Worm (Caenorhabditis elegans) whole organism, L4 larva: Measurements from ENCODE around the gene xbx-5.

Source experiments
- F49E8.2 ChIP-seq: sonication (generic microtip); optimal IDR thresholded peaks from 2 replicates; lab custom pipeline; 2016; ENCODE audit warnings: missing compliant biosample characterization, mild to moderate bottlenecking, missing genetic modification characterization, borderline replicate concordance
- Y5F2A.4 ChIP-seq: fragments of 200-800 bp; sonication (Bioruptor generic); optimal IDR thresholded peaks from 2 replicates; lab custom pipeline; 2018; ENCODE audit warnings: mild to moderate bottlenecking, missing genetic modification characterization, missing compliant biosample characterization
- Y75B8A.6 ChIP-seq: fragments of 200-800 bp; sonication (Bioruptor generic); IDR thresholded peaks from 2 replicates; pipeline ENCODE4 v1.3.6; 2022; ENCODE audit warnings: missing genetic modification reagents, missing genetic modification characterization, missing compliant biosample characterization
- aha-1 ChIP-seq: fragments of 150-350 bp; peaks from one replicate; lab custom pipeline; 2014; ENCODE audit warnings: missing biosample characterization, missing genetic modification characterization
- ama-1 ChIP-seq: fragments of 150-350 bp; optimal IDR thresholded peaks from 2 replicates; lab custom pipeline; 2014; ENCODE audit warnings: inconsistent platforms, mixed read lengths
- attf-4 ChIP-seq: sonication (generic microtip); optimal IDR thresholded peaks from 3 replicates; lab custom pipeline; 2017; ENCODE audit warnings: missing biosample characterization, missing genetic modification characterization
- ceh-32 ChIP-seq: sonication (generic microtip); optimal IDR thresholded peaks from 2 replicates; lab custom pipeline; 2016; ENCODE audit warnings: mild to moderate bottlenecking, missing genetic modification characterization, missing compliant biosample characterization; ENCODE audit not compliant: poor library complexity
- ceh-62 ChIP-seq: sonication (generic microtip); optimal IDR thresholded peaks from 2 replicates; lab custom pipeline; 2017; ENCODE audit warnings: missing biosample characterization, missing genetic modification characterization
- ceh-82 ChIP-seq: sonication (generic microtip); optimal IDR thresholded peaks from 2 replicates; lab custom pipeline; 2017; ENCODE audit warnings: missing biosample characterization, missing genetic modification characterization
- ctbp-1 ChIP-seq: fragments of 200-800 bp; sonication (Bioruptor generic); IDR thresholded peaks from 2 replicates; pipeline ENCODE4 v1.3.6; 2022; ENCODE audit warnings: missing genetic modification reagents, missing genetic modification characterization, missing compliant biosample characterization
- daf-16 ChIP-seq, 3 experiments: sonication (generic microtip); optimal IDR thresholded peaks; 2 replicates each; lab custom pipeline; 2016 to 2017; ENCODE audit warnings: missing genetic modification characterization in 3 of 3, missing genetic modification reagents in 3 of 3, mild to moderate bottlenecking in 2 of 3, missing compliant biosample characterization in 2 of 3, missing biosample characterization in 1 of 3, moderate library complexity in 1 of 3
- daf-8 ChIP-seq: fragments of 200-800 bp; sonication (Bioruptor generic); IDR thresholded peaks from 2 replicates; pipeline ENCODE4 v1.3.6; 2022; ENCODE audit warnings: missing genetic modification characterization, missing compliant biosample characterization
- dmd-6 ChIP-seq: fragments of 200-800 bp; sonication (Bioruptor generic); IDR thresholded peaks from 2 replicates; pipeline ENCODE4 v1.3.6; 2022; ENCODE audit warnings: missing genetic modification reagents, missing genetic modification characterization, missing compliant biosample characterization
- dve-1 ChIP-seq: sonication (generic microtip); optimal IDR thresholded peaks from 2 replicates; lab custom pipeline; 2017; ENCODE audit warnings: antibody characterized with exemption, mild to moderate bottlenecking, missing genetic modification characterization, missing compliant biosample characterization; ENCODE audit not compliant: insufficient read depth
- fos-1 ChIP-seq: fragments of 150-350 bp; optimal IDR thresholded peaks from 2 replicates; lab custom pipeline; 2014; ENCODE audit warnings: missing biosample characterization, missing genetic modification characterization
- hif-1 ChIP-seq, 2 experiments: sonication (generic microtip); optimal IDR thresholded peaks; 2 replicates each; lab custom pipeline; 2016 to 2017; ENCODE audit warnings: missing compliant biosample characterization in 2 of 2, missing genetic modification characterization in 2 of 2, missing genetic modification reagents in 2 of 2, missing genotype in 2 of 2, mild to moderate bottlenecking in 1 of 2
- hlh-11 ChIP-seq: fragments of 200-800 bp; sonication (Bioruptor generic); optimal IDR thresholded peaks from 2 replicates; lab custom pipeline; 2018; ENCODE audit warnings: mild to moderate bottlenecking, missing genetic modification characterization, missing compliant biosample characterization
- hlh-30 ChIP-seq: sonication (generic microtip); optimal IDR thresholded peaks from 2 replicates; lab custom pipeline; 2017; ENCODE audit warnings: antibody characterized with exemption, mild to moderate bottlenecking, missing genetic modification characterization, missing compliant biosample characterization; ENCODE audit not compliant: insufficient read depth
- madf-5 ChIP-seq, 2 experiments: fragments of 200-800 bp; sonication (Bioruptor generic); IDR thresholded peaks; 2 replicates each; pipeline ENCODE4 v1.3.6; 2022; ENCODE audit warnings: missing compliant biosample characterization in 2 of 2, missing genetic modification characterization in 2 of 2
- madf-9 ChIP-seq: fragments of 200-800 bp; sonication (Bioruptor generic); conservative IDR thresholded peaks from 2 replicates; pipeline ENCODE4 v1.3.6; 2022; ENCODE audit warnings: missing genetic modification reagents, missing genetic modification characterization, missing compliant biosample characterization
- mxl-3 ChIP-seq: fragments of 200-800 bp; sonication (Bioruptor generic); optimal IDR thresholded peaks from 2 replicates; lab custom pipeline; 2018; ENCODE audit warnings: mild to moderate bottlenecking, missing genetic modification characterization, missing compliant biosample characterization
- nhr-10 ChIP-seq: fragments of 150-350 bp; optimal IDR thresholded peaks from 2 replicates; lab custom pipeline; 2014; ENCODE audit warnings: missing biosample characterization, missing genetic modification characterization
- nhr-11 ChIP-seq: fragments of 150-350 bp; optimal IDR thresholded peaks from 2 replicates; lab custom pipeline; 2014; ENCODE audit warnings: missing biosample characterization, missing genetic modification characterization
- nhr-237 ChIP-seq: sonication (generic microtip); optimal IDR thresholded peaks from 2 replicates; lab custom pipeline; 2017; ENCODE audit warnings: missing biosample characterization, missing genetic modification characterization
- nhr-28 ChIP-seq: fragments of 150-350 bp; optimal IDR thresholded peaks from 2 replicates; lab custom pipeline; 2014; ENCODE audit warnings: missing biosample characterization, missing genetic modification characterization
- nhr-77 ChIP-seq: fragments of 150-350 bp; optimal IDR thresholded peaks from 2 replicates; lab custom pipeline; 2014; ENCODE audit warnings: missing biosample characterization, missing genetic modification characterization
- php-3 ChIP-seq: fragments of 200-800 bp; sonication (Bioruptor generic); IDR thresholded peaks from 2 replicates; pipeline ENCODE4 v1.3.6; 2022; ENCODE audit warnings: missing genetic modification reagents, missing genetic modification characterization, missing compliant biosample characterization
- pqm-1 ChIP-seq: sonication (generic microtip); optimal IDR thresholded peaks from 2 replicates; lab custom pipeline; 2017; ENCODE audit warnings: missing biosample characterization, missing genetic modification characterization
- set-16 ChIP-seq: fragments of 200-800 bp; sonication (Bioruptor generic); IDR thresholded peaks from 2 replicates; pipeline ENCODE4 v1.3.6; 2022; ENCODE audit warnings: missing genetic modification reagents, missing genetic modification characterization, missing compliant biosample characterization
- skn-1 ChIP-seq: fragments of 150-350 bp; optimal IDR thresholded peaks from 2 replicates; lab custom pipeline; 2014; ENCODE audit warnings: missing biosample characterization, missing genetic modification characterization
- snpc-1.2 ChIP-seq: fragments of 200-800 bp; sonication (Bioruptor generic); IDR thresholded peaks from 2 replicates; pipeline ENCODE4 v1.3.6; 2022; ENCODE audit warnings: missing genetic modification reagents, missing genetic modification characterization, missing compliant biosample characterization
- spr-1 ChIP-seq: sonication (generic microtip); optimal IDR thresholded peaks from 2 replicates; lab custom pipeline; 2016; ENCODE audit warnings: mild to moderate bottlenecking, missing genetic modification characterization, missing compliant biosample characterization
- spr-3 ChIP-seq: fragments of 200-800 bp; sonication (Bioruptor generic); optimal IDR thresholded peaks from 2 replicates; lab custom pipeline; 2018; ENCODE audit warnings: mild to moderate bottlenecking, missing genetic modification characterization, missing compliant biosample characterization
- tag-97 ChIP-seq: fragments of 200-800 bp; sonication (Bioruptor generic); IDR thresholded peaks from 2 replicates; pipeline ENCODE4 v1.3.6; 2022; ENCODE audit warnings: missing genetic modification characterization, missing compliant biosample characterization
- unc-39 ChIP-seq: sonication (generic microtip); optimal IDR thresholded peaks from 2 replicates; lab custom pipeline; 2017; ENCODE audit warnings: missing biosample characterization, missing genetic modification characterization
- unc-62 ChIP-seq, 3 experiments: fragments of 150-350 bp in 1 of 3; sonication (generic microtip); optimal IDR thresholded peaks in 2 of 3; peaks in 1 of 3; 1 replicate in 1 of 3; 2 replicates in 2 of 3; lab custom pipeline; 2014 to 2017; ENCODE audit warnings: missing biosample characterization in 3 of 3, missing genetic modification characterization in 3 of 3, missing genetic modification reagents in 3 of 3, missing genotype in 1 of 3
- zfp-3 ChIP-seq: fragments of 200-800 bp; sonication (Bioruptor generic); conservative IDR thresholded peaks from 2 replicates; pipeline ENCODE4 v1.3.6; 2022; ENCODE audit warnings: missing genetic modification reagents, missing genetic modification characterization, missing compliant biosample characterization
- ztf-11 ChIP-seq: fragments of 150-350 bp; optimal IDR thresholded peaks from 2 replicates; lab custom pipeline; 2014; ENCODE audit warnings: missing biosample characterization, missing genetic modification characterization

xbx-5 gene

DNA sequence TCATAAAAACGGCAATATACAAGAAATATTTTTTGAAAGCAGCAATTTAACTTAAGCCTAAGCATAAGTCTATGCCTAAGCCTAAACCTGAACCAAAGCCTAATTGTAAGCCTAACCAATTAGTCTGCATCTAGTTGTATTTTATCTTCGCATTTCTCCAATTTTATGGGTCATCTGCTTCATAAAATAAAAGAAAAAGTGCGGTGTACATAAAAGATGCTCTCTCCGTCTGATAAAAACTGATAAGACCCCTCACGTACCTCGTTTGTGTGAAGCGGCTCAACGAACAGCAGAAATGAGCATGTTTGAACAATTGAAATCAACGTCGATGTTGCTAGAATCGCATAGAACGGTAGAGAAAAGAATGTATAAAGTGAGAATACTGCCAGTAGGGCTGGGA is 19.2 kb downstream of the xbx-5 start:
- TF ChIP-seq pqm-1 (tag; lab: Kevin White, UChicago) (peak; percentile 81), snpc-1.2 (no peak), skn-1 (tag; lab: Kevin White, UChicago) (no peak), hif-1 (tag; optimal IDR thresholded peaks at IDR 0.05; lab: Kevin White, UChicago) (no peak), hlh-11 (peak; percentile 45), dve-1 (peak; percentile 57), nhr-28 (peak; percentile 34), ctbp-1 (no peak), madf-5 (GFP tag; IDR thresholded peaks at IDR 0.05; lab: Robert Waterston, UW) (no peak), dmd-6 (GFP tag; lab: Robert Waterston, UW) (0 out of 2 replicates have a peak, but pooled peaks have one; percentile 9), set-16 (GFP tag; lab: Robert Waterston, UW) (no peak), nhr-10 (tag; lab: Kevin White, UChicago) (no peak), tag-97 (GFP tag; lab: Robert Waterston, UW) (no peak), nhr-77 (tag; lab: Kevin White, UChicago) (no peak), php-3 (peak; percentile 66; the same call in 1 of the 2 replicates), madf-9 (GFP tag; lab: Robert Waterston, UW) (no peak), Y75B8A.6 (GFP tag; lab: Robert Waterston, UW) (no peak), spr-3 (GFP tag; lab: Kevin White, UChicago) (no peak), ceh-62 (no peak), daf-8 (no peak), F49E8.2 (tag; lab: Kevin White, UChicago) (no peak), daf-16 (GFP tag; optimal IDR thresholded peaks at IDR 0.05; lab: Kevin White, UChicago) (no peak), daf-16 (tag; optimal IDR thresholded peaks at IDR 0.05; lab: Kevin White, UChicago) (peak; percentile 21), ceh-32 (no peak), ztf-11 (tag; lab: Kevin White, UChicago) (no peak), nhr-237 (tag; lab: Kevin White, UChicago) (no peak), fos-1 (tag; lab: Kevin White, UChicago) (no peak), unc-62 (GFP tag; optimal IDR thresholded peaks at IDR 0.05 in 1 of 2; lab: Kevin White, UChicago) (no peak), unc-62 (tag; optimal IDR thresholded peaks at IDR 0.05; lab: Kevin White, UChicago) (no peak)
- TF ChIP-seq, all 104 proteins: peak for 7

DNA sequence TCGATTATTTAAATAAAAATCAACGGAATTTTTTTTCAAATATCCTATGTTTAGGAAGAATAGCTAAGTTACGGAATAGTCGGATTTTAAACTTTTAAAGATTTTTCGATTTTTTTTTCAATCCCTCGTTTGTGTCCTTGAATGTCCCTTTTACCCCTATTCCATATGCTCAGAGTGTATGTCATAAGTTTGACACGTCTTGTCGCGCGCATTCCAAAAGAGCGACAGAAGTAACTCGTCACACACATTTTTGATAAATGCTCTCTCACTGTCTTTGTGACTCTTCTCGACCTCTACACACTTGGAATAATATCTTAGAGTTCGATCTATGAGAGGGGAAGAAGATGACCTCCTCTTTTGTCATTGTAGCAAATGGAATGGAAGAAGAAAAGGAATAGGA is 20.4 kb downstream of the xbx-5 start:
- TF ChIP-seq ama-1 (no peak), hlh-30 (tag; lab: Kevin White, UChicago) (peak; percentile 35), unc-62 (GFP tag; optimal IDR thresholded peaks at IDR 0.05 in 1 of 2; lab: Kevin White, UChicago) (peak in 1 of 2 experiments; percentile 96), unc-62 (tag; optimal IDR thresholded peaks at IDR 0.05; lab: Kevin White, UChicago) (no peak)

DNA sequence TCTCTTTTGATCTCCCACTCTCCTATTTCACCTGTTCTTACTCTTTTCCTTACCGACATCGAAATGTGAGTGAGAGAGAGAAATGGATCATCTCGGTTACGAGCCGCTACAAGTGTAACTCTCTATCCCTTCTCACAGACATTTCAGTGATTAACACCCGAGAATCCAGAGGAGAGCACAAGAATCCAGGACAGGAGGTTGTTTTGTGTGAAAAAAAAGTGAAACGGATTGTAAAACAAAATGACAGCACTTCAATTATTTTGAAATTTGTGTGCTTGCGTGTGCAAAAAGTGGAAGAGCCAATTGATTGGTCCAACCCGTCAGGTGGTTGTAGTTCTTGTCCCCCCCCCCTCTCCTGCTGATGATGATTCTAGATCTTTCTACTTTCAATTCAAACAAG is 21.4 kb downstream of the xbx-5 start:
- TF ChIP-seq nhr-237 (tag; lab: Kevin White, UChicago) (no peak), nhr-11 (tag; lab: Kevin White, UChicago) (peak; percentile 73), hlh-11 (peak; percentile 46), daf-16 (GFP tag; optimal IDR thresholded peaks at IDR 0.05; lab: Kevin White, UChicago) (peak in 1 of 2 experiments; percentile 84), daf-16 (tag; optimal IDR thresholded peaks at IDR 0.05; lab: Kevin White, UChicago) (no peak), aha-1 (peak; percentile 94), nhr-28 (peak; percentile 24), ceh-82 (tag; lab: Kevin White, UChicago) (no peak), hlh-30 (tag; lab: Kevin White, UChicago) (peak; percentile 23)

DNA sequence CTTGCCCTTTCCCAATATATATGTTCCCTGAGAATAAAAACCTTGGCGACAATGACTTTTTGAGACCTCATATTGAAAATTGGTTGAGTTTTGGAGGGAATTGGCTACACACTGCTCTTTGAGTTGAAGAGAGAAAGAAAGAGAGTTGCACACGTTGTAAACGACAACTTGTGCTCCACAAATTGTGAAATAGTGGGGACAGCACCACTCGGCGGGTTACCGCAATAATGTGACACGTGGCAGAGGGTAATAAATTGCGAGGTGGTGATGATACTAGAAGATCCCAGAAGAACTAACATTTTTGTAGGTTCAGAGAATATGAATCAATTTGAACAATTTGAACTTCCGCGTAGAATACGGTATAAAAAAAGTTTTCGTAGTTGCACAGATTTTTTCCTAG is 22.4 kb downstream of the xbx-5 start:
- TF ChIP-seq unc-62 (GFP tag; optimal IDR thresholded peaks at IDR 0.05 in 1 of 2; lab: Kevin White, UChicago) (peak in 1 of 2 experiments; percentile 62), unc-62 (tag; optimal IDR thresholded peaks at IDR 0.05; lab: Kevin White, UChicago) (no peak), hlh-11 (no peak), spr-1 (no peak), attf-4 (no peak), Y5F2A.4 (GFP tag; lab: Kevin White, UChicago) (no peak), aha-1 (peak; percentile 78), unc-39 (tag; lab: Kevin White, UChicago) (no peak), daf-16 (GFP tag; optimal IDR thresholded peaks at IDR 0.05; lab: Kevin White, UChicago) (peak in 1 of 2 experiments; percentile 11), daf-16 (tag; optimal IDR thresholded peaks at IDR 0.05; lab: Kevin White, UChicago) (no peak), mxl-3 (GFP tag; lab: Kevin White, UChicago) (peak; percentile 42), nhr-28 (peak; percentile 21), zfp-3 (GFP tag; lab: Robert Waterston, UW) (no peak), nhr-11 (tag; lab: Kevin White, UChicago) (peak; percentile 68), hlh-30 (tag; lab: Kevin White, UChicago) (peak; percentile 50), nhr-237 (tag; lab: Kevin White, UChicago) (no peak)
